Worm (Caenorhabditis elegans) whole organism, L1 larva: ENCODE data around the gene fbxb-13.

Source experiments
- F16B12.6 ChIP-seq: fragments of 150-350 bp; optimal IDR thresholded peaks from 2 replicates; lab custom pipeline; 2014; ENCODE audit warnings: missing biosample characterization, missing genetic modification characterization
- aly-2 ChIP-seq: fragments of 150-350 bp; optimal IDR thresholded peaks from 2 replicates; lab custom pipeline; 2014; ENCODE audit warnings: missing biosample characterization, missing genetic modification characterization
- ceh-8 ChIP-seq: fragments of 200-800 bp; sonication (Bioruptor generic); optimal IDR thresholded peaks from 2 replicates; lab custom pipeline; 2018; ENCODE audit warnings: mild to moderate bottlenecking, missing genetic modification characterization, moderate library complexity, missing compliant biosample characterization
- ceh-82 ChIP-seq, 3 experiments: fragments of 150-350 bp in 1 of 3; sonication (generic microtip) in 2 of 3; optimal IDR thresholded peaks; 2 replicates each; lab custom pipeline; 2014 to 2017; ENCODE audit warnings: missing biosample characterization in 3 of 3, missing genetic modification characterization in 3 of 3
- ceh-88 ChIP-seq: fragments of 200-800 bp; sonication (Bioruptor generic); IDR thresholded peaks from 2 replicates; pipeline ENCODE4 v1.3.6; 2022; ENCODE audit warnings: missing genetic modification characterization, missing compliant biosample characterization
- dpl-1 ChIP-seq, 3 experiments: fragments of 150-350 bp in 2 of 3; sonication (generic microtip) in 1 of 3; optimal IDR thresholded peaks; 2 replicates each; lab custom pipeline; 2014 to 2017; ENCODE audit warnings: missing biosample characterization in 3 of 3, missing genetic modification characterization in 3 of 3, missing genetic modification reagents in 3 of 3
- dsc-1 ChIP-seq: sonication (generic microtip); optimal IDR thresholded peaks from 2 replicates; lab custom pipeline; 2016; ENCODE audit warnings: mild to moderate bottlenecking, missing genetic modification characterization, missing compliant biosample characterization
- efl-1 ChIP-seq, 4 experiments: fragments of 150-350 bp; optimal IDR thresholded peaks in 3 of 4; peaks in 1 of 4; 1 replicate in 1 of 4; 2 replicates in 3 of 4; lab custom pipeline; 2014; ENCODE audit warnings: missing biosample characterization in 2 of 4, missing genetic modification characterization in 2 of 4, missing genetic modification reagents in 2 of 4
- elt-3 ChIP-seq, 6 experiments: fragments of 150-350 bp in 1 of 6; sonication (generic microtip); optimal IDR thresholded peaks; 2 replicates each; lab custom pipeline; 2017 to 2018; ENCODE audit warnings: missing biosample characterization in 6 of 6, missing genetic modification characterization in 6 of 6, inconsistent platforms in 1 of 6
- ets-5 ChIP-seq: fragments of 200-800 bp; sonication (Bioruptor generic); IDR thresholded peaks from 2 replicates; pipeline ENCODE4 v1.3.6; 2022; ENCODE audit warnings: missing genetic modification characterization, missing compliant biosample characterization
- fkh-10 ChIP-seq: sonication (generic microtip); optimal IDR thresholded peaks from 2 replicates; lab custom pipeline; 2017; ENCODE audit warnings: missing biosample characterization, missing genetic modification reagents, missing genetic modification characterization
- fkh-4 ChIP-seq: sonication (generic microtip); optimal IDR thresholded peaks from 2 replicates; lab custom pipeline; 2016; ENCODE audit warnings: missing compliant biosample characterization, missing genetic modification characterization, borderline replicate concordance
- fkh-8 ChIP-seq: sonication (generic microtip); optimal IDR thresholded peaks from 2 replicates; lab custom pipeline; 2016; ENCODE audit warnings: mild to moderate bottlenecking, missing genetic modification characterization, missing compliant biosample characterization
- fos-1 ChIP-seq: fragments of 150-350 bp; optimal IDR thresholded peaks from 2 replicates; lab custom pipeline; 2014; ENCODE audit warnings: missing biosample characterization, missing genetic modification characterization
- hpl-2 ChIP-seq: fragments of 150-350 bp; optimal IDR thresholded peaks from 2 replicates; lab custom pipeline; 2014; ENCODE audit warnings: missing biosample characterization, missing genetic modification reagents, missing genetic modification characterization
- jun-1 ChIP-seq: fragments of 150-350 bp; optimal IDR thresholded peaks from 2 replicates; lab custom pipeline; 2014; ENCODE audit warnings: missing biosample characterization, missing genetic modification reagents, missing genetic modification characterization
- lin-14 ChIP-seq: fragments of 200-800 bp; sonication (Bioruptor generic); optimal IDR thresholded peaks from 2 replicates; lab custom pipeline; 2018; ENCODE audit warnings: mild to moderate bottlenecking, missing genetic modification characterization, moderate library complexity, missing compliant biosample characterization
- lin-35 ChIP-seq, 2 experiments: fragments of 150-350 bp; optimal IDR thresholded peaks; 2 replicates each; lab custom pipeline; 2014; ENCODE audit warnings: missing biosample characterization in 2 of 2, missing genetic modification characterization in 2 of 2, missing genetic modification reagents in 2 of 2
- lin-39 ChIP-seq: fragments of 150-350 bp; optimal IDR thresholded peaks from 2 replicates; lab custom pipeline; 2014; ENCODE audit warnings: missing biosample characterization, missing genetic modification reagents, missing genetic modification characterization
- lsy-2 ChIP-seq, 2 experiments: fragments of 150-350 bp; optimal IDR thresholded peaks; 2 replicates each; lab custom pipeline; 2014; ENCODE audit warnings: missing biosample characterization in 2 of 2, missing genetic modification characterization in 2 of 2
- mab-9 ChIP-seq: fragments of 200-800 bp; sonication (Bioruptor generic); IDR thresholded peaks from 2 replicates; pipeline ENCODE4 v1.3.6; 2022; ENCODE audit warnings: missing genetic modification reagents, missing genetic modification characterization, missing compliant biosample characterization
- mdl-1 ChIP-seq, 2 experiments: fragments of 150-350 bp; optimal IDR thresholded peaks; 2 replicates each; lab custom pipeline; 2014 to 2017; ENCODE audit warnings: missing biosample characterization in 2 of 2, missing genetic modification characterization in 2 of 2, inconsistent platforms in 1 of 2
- mef-2 ChIP-seq: fragments of 150-350 bp; optimal IDR thresholded peaks from 2 replicates; lab custom pipeline; 2014; ENCODE audit warnings: missing biosample characterization, missing genetic modification characterization
- nhr-11 ChIP-seq: fragments of 150-350 bp; optimal IDR thresholded peaks from 2 replicates; lab custom pipeline; 2014; ENCODE audit warnings: missing biosample characterization, missing genetic modification characterization
- nhr-20 ChIP-seq: sonication (generic microtip); optimal IDR thresholded peaks from 2 replicates; lab custom pipeline; 2016; ENCODE audit warnings: mild to moderate bottlenecking, missing genetic modification characterization, missing compliant biosample characterization
- nhr-237 ChIP-seq: fragments of 150-350 bp; optimal IDR thresholded peaks from 2 replicates; lab custom pipeline; 2014; ENCODE audit warnings: missing biosample characterization, missing genetic modification characterization
- nhr-28 ChIP-seq: fragments of 150-350 bp; optimal IDR thresholded peaks from 2 replicates; lab custom pipeline; 2014; ENCODE audit warnings: missing biosample characterization, missing genetic modification characterization
- nhr-71 ChIP-seq: sonication (generic microtip); optimal IDR thresholded peaks from 2 replicates; lab custom pipeline; 2016; ENCODE audit warnings: mild to moderate bottlenecking, missing genetic modification characterization, moderate library complexity, missing compliant biosample characterization
- nhr-77 ChIP-seq: fragments of 150-350 bp; optimal IDR thresholded peaks from 2 replicates; lab custom pipeline; 2014; ENCODE audit warnings: missing biosample characterization, missing genetic modification characterization
- nhr-84 ChIP-seq: sonication (generic microtip); optimal IDR thresholded peaks from 2 replicates; lab custom pipeline; 2017; ENCODE audit warnings: missing biosample characterization, missing genetic modification characterization
- snu-23 ChIP-seq: sonication (generic microtip); optimal IDR thresholded peaks from 2 replicates; lab custom pipeline; 2016; ENCODE audit warnings: missing genetic modification characterization, missing compliant biosample characterization
- sptf-1 ChIP-seq: fragments of 150-350 bp; optimal IDR thresholded peaks from 2 replicates; lab custom pipeline; 2014; ENCODE audit warnings: missing biosample characterization, missing genetic modification characterization
- tbx-2 ChIP-seq: sonication (generic microtip); optimal IDR thresholded peaks from 2 replicates; lab custom pipeline; 2016; ENCODE audit warnings: missing genetic modification characterization, missing compliant biosample characterization
- tlp-1 ChIP-seq: fragments of 150-350 bp; optimal IDR thresholded peaks from 2 replicates; lab custom pipeline; 2014; ENCODE audit warnings: missing biosample characterization, missing genetic modification characterization
- unc-130 ChIP-seq: fragments of 150-350 bp; optimal IDR thresholded peaks from 2 replicates; lab custom pipeline; 2017; ENCODE audit warnings: missing biosample characterization, missing genetic modification characterization, inconsistent platforms
- unc-62 ChIP-seq: fragments of 150-350 bp; optimal IDR thresholded peaks from 2 replicates; lab custom pipeline; 2014; ENCODE audit warnings: missing biosample characterization, missing genetic modification reagents, missing genetic modification characterization
- unc-86 ChIP-seq: sonication (generic microtip); optimal IDR thresholded peaks from 2 replicates; lab custom pipeline; 2016; ENCODE audit warnings: missing genetic modification characterization, missing compliant biosample characterization
- zip-4 ChIP-seq: fragments of 200-800 bp; sonication (Bioruptor generic); optimal IDR thresholded peaks from 2 replicates; lab custom pipeline; 2018; ENCODE audit warnings: mild to moderate bottlenecking, missing genetic modification characterization, moderate library complexity, missing compliant biosample characterization

The fbxb-13 gene

ce11 chrII:1782474-1782873 is 5.6 kb upstream of the fbxb-13 start, which contains the start of gene math-4:
Gene math-4 (minus strand): TSS chrII:1782574.
- TF ChIP-seq unc-130 (tag; lab: Kevin White, UChicago) = no peak
- TF ChIP-seq efl-1 (optimal IDR thresholded peaks at IDR 0.05; lab: Kevin White, UChicago) = no peak
- TF ChIP-seq efl-1 (GFP tag; optimal IDR thresholded peaks at IDR 0.05 in 1 of 2; lab: Kevin White, UChicago) = peak in 1 of 2 experiments; percentile 84
- TF ChIP-seq zip-4 = no peak
- no peak for TF ChIP-seq nhr-84 (tag; lab: Kevin White, UChicago)

DNA sequence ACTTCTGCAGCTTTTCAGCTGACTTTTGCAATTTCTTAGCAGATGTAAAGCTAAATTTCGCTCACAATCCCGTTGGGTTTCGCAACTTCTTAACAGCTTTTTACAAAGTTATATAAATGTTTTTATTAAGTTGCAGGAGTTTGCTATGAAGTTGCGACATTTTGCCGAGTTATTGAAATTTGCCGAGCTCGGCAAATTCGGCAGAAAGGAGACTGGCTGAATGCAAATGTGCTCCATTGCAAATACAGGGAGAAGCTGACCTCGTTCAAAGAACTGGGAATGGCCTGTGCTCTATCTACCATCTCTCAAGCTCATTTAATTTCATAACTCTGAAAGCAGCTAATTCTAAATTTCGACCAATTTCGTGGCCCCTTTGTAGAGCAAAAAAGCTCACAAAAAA is 3.3 kb upstream of the fbxb-13 start, which contains the start of gene C08F1.11:
C08F1.11 (minus strand) TSS at position 101 of the 400 bp plus-strand sequence.
- TF ChIP-seq nhr-28 (tag; lab: Kevin White, UChicago) = no peak
- TF ChIP-seq snu-23 = no peak
- no peak for TF ChIP-seq mab-9 (GFP tag; lab: Robert Waterston, UW)
- TF ChIP-seq lsy-2 (tag; optimal IDR thresholded peaks at IDR 0.05; lab: Kevin White, UChicago) = no peak
- TF ChIP-seq fkh-4 = no peak
- no peak for TF ChIP-seq fkh-10
- TF ChIP-seq nhr-84 (tag; lab: Kevin White, UChicago) = no peak
- no peak for TF ChIP-seq fkh-8 (tag; lab: Kevin White, UChicago)
- no peak for TF ChIP-seq lin-39 (tag; lab: Kevin White, UChicago)
- TF ChIP-seq fos-1 (tag; lab: Kevin White, UChicago) = no peak
- no peak for TF ChIP-seq jun-1 (tag; lab: Kevin White, UChicago)

ce11 chrII:1786209-1786608 is 1.9 kb upstream of the fbxb-13 start, which contains the start of gene C08F1.10:
Gene C08F1.10 (minus strand): TSS chrII:1786309.
- no peak for TF ChIP-seq elt-3 (tag; optimal IDR thresholded peaks at IDR 0.05; lab: Kevin White, UChicago)
- TF ChIP-seq tbx-2 = no peak
- no peak for TF ChIP-seq jun-1 (tag; lab: Kevin White, UChicago)
- TF ChIP-seq nhr-20 (tag; lab: Kevin White, UChicago) = no peak
- no peak for TF ChIP-seq sptf-1 (tag; lab: Kevin White, UChicago)
- TF ChIP-seq unc-130 (tag; lab: Kevin White, UChicago) = no peak
- no peak for TF ChIP-seq ets-5 (GFP tag; lab: Robert Waterston, UW)
- no peak for TF ChIP-seq ceh-88
- no peak for TF ChIP-seq lin-39 (tag; lab: Kevin White, UChicago)

ce11 chrII:1787208-1787607 is 869 bp upstream of the fbxb-13 start:
- TF ChIP-seq tbx-2 (no peak), aly-2 (tag; lab: Kevin White, UChicago) (no peak), mef-2 (tag; lab: Kevin White, UChicago) (no peak), nhr-71 (no peak), tlp-1 (tag; lab: Kevin White, UChicago) (no peak), nhr-237 (no peak), fkh-10 (no peak)

DNA sequence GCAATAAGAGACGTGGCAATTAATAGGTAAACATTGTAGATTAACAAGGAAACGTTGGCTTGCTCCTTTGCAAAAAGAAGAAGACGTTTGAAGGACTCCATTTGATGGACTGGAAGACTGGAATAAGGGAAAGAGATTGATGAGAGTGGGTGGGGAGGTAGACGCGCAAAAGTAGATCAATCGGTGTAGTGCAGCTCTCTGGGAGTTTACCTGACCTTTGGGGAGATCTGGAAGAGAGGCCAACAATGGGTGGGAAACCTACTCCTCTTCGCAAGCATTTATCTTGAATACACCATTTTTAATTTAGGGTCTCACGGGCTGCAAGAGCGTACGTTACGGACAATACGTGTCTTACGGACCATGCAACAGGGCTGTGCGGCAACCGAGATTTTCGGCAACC is 18.3 kb downstream of the fbxb-13 start, which contains the start of gene C08F1.12:
C08F1.12 (minus strand) TSS at position 101 of the 400 bp plus-strand sequence.
- TF ChIP-seq nhr-77 = no peak
- no peak for TF ChIP-seq fkh-10
- TF ChIP-seq ceh-8 = no peak
- TF ChIP-seq ceh-82 (tag; optimal IDR thresholded peaks at IDR 0.05; lab: Kevin White, UChicago) = no peak

- TF ChIP-seq F16B12.6 (tag; lab: Kevin White, UChicago) = peak; percentile 31
- no peak for TF ChIP-seq mdl-1 (tag; optimal IDR thresholded peaks at IDR 0.05; lab: Kevin White, UChicago)
- no peak for TF ChIP-seq unc-62 (GFP tag; lab: Kevin White, UChicago)
- TF ChIP-seq nhr-11 (tag; lab: Kevin White, UChicago) = no peak
- peak; percentile 29 for TF ChIP-seq lin-14 (GFP tag; lab: Kevin White, UChicago)
- TF ChIP-seq hpl-2 (GFP tag; lab: Kevin White, UChicago) = no peak
- peak; percentile 24 for TF ChIP-seq fkh-8 (tag; lab: Kevin White, UChicago)
- TF ChIP-seq lin-35 (GFP tag; optimal IDR thresholded peaks at IDR 0.05; lab: Kevin White, UChicago) = peak in 1 of 2 experiments; percentile 8
- TF ChIP-seq dsc-1 = peak; percentile 4
- no peak for TF ChIP-seq elt-3 (tag; optimal IDR thresholded peaks at IDR 0.05; lab: Kevin White, UChicago)
- peak; percentile 4 to 38 for TF ChIP-seq efl-1 (optimal IDR thresholded peaks at IDR 0.05; lab: Kevin White, UChicago)
- TF ChIP-seq efl-1 (GFP tag; optimal IDR thresholded peaks at IDR 0.05 in 1 of 2; lab: Kevin White, UChicago) = peak in 1 of 2 experiments; percentile 29
- TF ChIP-seq dpl-1 (GFP tag; optimal IDR thresholded peaks at IDR 0.05; lab: Kevin White, UChicago) = peak in 1 of 3 experiments; percentile 37
- TF ChIP-seq unc-86 (tag; lab: Kevin White, UChicago) = peak; percentile 52
Observed at ce11 chrII:1808217-1808616, 20.1 kb downstream of the fbxb-13 start, which contains the start of gene C08F1.8. Gene C08F1.8 (minus strand): TSS chrII:1808317.
